Worm (Caenorhabditis elegans) whole organism, mixed stage, embryonic: ENCODE results near the gene Y75B8A.10.

Source experiments
- bed-3 ChIP-seq: fragments of 200-800 bp; sonication (Bioruptor generic); optimal IDR thresholded peaks from 3 replicates; lab custom pipeline; 2018; ENCODE audit warnings: mild to moderate bottlenecking, missing genetic modification characterization, moderate library complexity, missing compliant biosample characterization
- lin-13 ChIP-seq: fragments of 150-350 bp; optimal IDR thresholded peaks from 2 replicates; lab custom pipeline; 2014; ENCODE audit warnings: missing biosample characterization, missing genetic modification characterization

ce11 chrIII:12160929-12161328, 21.9 kb downstream of the Y75B8A.10 start:
- TF ChIP-seq bed-3 (GFP tag; lab: Kevin White, UChicago) (no peak), lin-13 (tag; lab: Kevin White, UChicago) (no peak)
